Fruit fly (Drosophila melanogaster) whole organism, embryonic: ENCODE results near the gene Trpgamma.

Experiments used
- ATbp ChIP-seq: fragments of 200-800 bp; sonication (Bioruptor generic); optimal IDR thresholded peaks from 2 replicates; lab custom pipeline; 2017; ENCODE audit warnings: missing biosample characterization, mild to moderate bottlenecking, missing genetic modification characterization, missing genetic modification reagents
- Antp ChIP-seq: fragments of 200-800 bp; sonication (Bioruptor generic); optimal IDR thresholded peaks from 3 replicates; lab custom pipeline; 2016; ENCODE audit warnings: missing biosample characterization, missing genetic modification characterization
- Awh ChIP-seq: fragments of 200-800 bp; sonication (Bioruptor generic); IDR thresholded peaks from 2 replicates; pipeline ENCODE4, ENCODE4 v1.3.6; 2022; ENCODE audit warnings: missing biosample characterization, missing genetic modification characterization
- B-H2 ChIP-seq: fragments of 200-800 bp; sonication (Bioruptor generic); optimal IDR thresholded peaks from 2 replicates; lab custom pipeline; 2018; ENCODE audit warnings: missing biosample characterization, mild to moderate bottlenecking, missing genetic modification characterization
- BEAF-32 ChIP-seq: fragments of 200-800 bp; sonication (Bioruptor generic); optimal IDR thresholded peaks from 3 replicates; lab custom pipeline; 2017; ENCODE audit warnings: missing biosample characterization, missing genetic modification characterization, mild to moderate bottlenecking, moderate library complexity, missing genetic modification reagents
- Bdp1 ChIP-seq: fragments of 200-800 bp; sonication (Bioruptor generic); optimal IDR thresholded peaks from 3 replicates; lab custom pipeline; 2016; ENCODE audit warnings: missing biosample characterization, missing genetic modification characterization
- Bgb ChIP-seq: fragments of 200-800 bp; sonication (Bioruptor generic); IDR thresholded peaks from 2 replicates; pipeline ENCODE4 v1.3.6; 2022; ENCODE audit warnings: missing biosample characterization, missing genetic modification characterization; ENCODE audit not compliant: partially characterized antibody
- CG12942 ChIP-seq: fragments of 200-800 bp; sonication (Bioruptor generic); optimal IDR thresholded peaks from 3 replicates; lab custom pipeline; 2016; ENCODE audit warnings: missing biosample characterization, missing genetic modification characterization
- CG13894 ChIP-seq: fragments of 200-800 bp; sonication (Bioruptor generic); optimal IDR thresholded peaks from 3 replicates; lab custom pipeline; 2018; ENCODE audit warnings: missing biosample characterization, mild to moderate bottlenecking, missing genetic modification characterization, moderate library complexity
- CG14667 ChIP-seq: fragments of 200-800 bp; sonication (Bioruptor generic); IDR thresholded peaks from 2 replicates; pipeline ENCODE4 v1.3.6; 2022; ENCODE audit warnings: missing biosample characterization, missing genetic modification characterization
- CG1603 ChIP-seq: fragments of 200-800 bp; sonication (Bioruptor generic); optimal IDR thresholded peaks from 2 replicates; lab custom pipeline; 2019; ENCODE audit warnings: missing biosample characterization, mild to moderate bottlenecking, missing genetic modification characterization, moderate library complexity
- CG16779 ChIP-seq: fragments of 200-800 bp; sonication (Bioruptor generic); IDR thresholded peaks from 2 replicates; pipeline ENCODE4 v1.3.6; 2022; ENCODE audit warnings: missing biosample characterization, missing genetic modification characterization
- CG17186 ChIP-seq: fragments of 200-800 bp; sonication (Bioruptor generic); optimal IDR thresholded peaks from 3 replicates; lab custom pipeline; 2017; ENCODE audit warnings: missing biosample characterization, missing genetic modification reagents, missing genetic modification characterization
- CG30020 ChIP-seq: fragments of 200-800 bp; optimal IDR thresholded peaks from 2 replicates; lab custom pipeline; 2019; ENCODE audit warnings: missing biosample characterization, mild to moderate bottlenecking, missing genetic modification characterization, moderate library complexity
- CG31365 ChIP-seq: fragments of 200-800 bp; sonication (Bioruptor generic); optimal IDR thresholded peaks from 2 replicates; lab custom pipeline; 2018; ENCODE audit warnings: missing biosample characterization, mild to moderate bottlenecking, missing genetic modification characterization
- CG32772 ChIP-seq: fragments of 200-800 bp; sonication (Bioruptor generic); IDR thresholded peaks from 2 replicates; pipeline ENCODE4 v1.3.6; 2022; ENCODE audit warnings: missing biosample characterization, missing genetic modification characterization
- CG3838 ChIP-seq: fragments of 200-800 bp; sonication (Bioruptor generic); optimal IDR thresholded peaks from 3 replicates; lab custom pipeline; 2016; ENCODE audit warnings: missing biosample characterization, missing genetic modification characterization
- CG4404 ChIP-seq: fragments of 200-800 bp; sonication (Bioruptor generic); IDR thresholded peaks from 2 replicates; pipeline ENCODE4 v1.3.6; 2022; ENCODE audit warnings: missing biosample characterization, missing genetic modification characterization
- CG6765 ChIP-seq: fragments of 200-800 bp; sonication (Bioruptor generic); optimal IDR thresholded peaks from 3 replicates; lab custom pipeline; 2017; ENCODE audit warnings: missing biosample characterization, mild to moderate bottlenecking, missing genetic modification characterization
- CG7271 ChIP-seq: fragments of 200-800 bp; sonication (Bioruptor generic); optimal IDR thresholded peaks from 2 replicates; lab custom pipeline; 2018; ENCODE audit warnings: missing biosample characterization, mild to moderate bottlenecking, missing genetic modification characterization, moderate library complexity
- CG7963 ChIP-seq: fragments of 200-800 bp; sonication (Bioruptor generic); IDR thresholded peaks from 3 replicates; pipeline ENCODE4 v1.3.6; 2022; ENCODE audit warnings: missing biosample characterization, missing genetic modification characterization; ENCODE audit not compliant: partially characterized antibody
- CG9437 ChIP-seq: fragments of 200-800 bp; sonication (Bioruptor generic); optimal IDR thresholded peaks from 2 replicates; lab custom pipeline; 2018; ENCODE audit warnings: missing biosample characterization, mild to moderate bottlenecking, missing genetic modification characterization
- CG9797 ChIP-seq: fragments of 200-800 bp; sonication (Bioruptor generic); optimal IDR thresholded peaks from 3 replicates; lab custom pipeline; 2018; ENCODE audit warnings: missing biosample characterization, mild to moderate bottlenecking, missing genetic modification characterization
- Camta ChIP-seq: fragments of 200-800 bp; sonication (Bioruptor generic); optimal IDR thresholded peaks from 2 replicates; lab custom pipeline; 2016; ENCODE audit warnings: missing biosample characterization, missing genetic modification characterization
- Dp ChIP-seq: fragments of 200-800 bp; sonication (Bioruptor generic); optimal IDR thresholded peaks from 2 replicates; lab custom pipeline; 2018; ENCODE audit warnings: missing biosample characterization, mild to moderate bottlenecking, missing genetic modification characterization, moderate library complexity
- E2f2 ChIP-seq: fragments of 200-800 bp; sonication (Bioruptor generic); IDR thresholded peaks from 2 replicates; pipeline ENCODE4 v1.3.6; 2022; ENCODE audit warnings: missing biosample characterization, missing genetic modification characterization
- Fer1 ChIP-seq: fragments of 200-800 bp; sonication (Bioruptor generic); optimal IDR thresholded peaks from 2 replicates; lab custom pipeline; 2017; ENCODE audit warnings: missing biosample characterization, mild to moderate bottlenecking, missing genetic modification characterization
- HLH4C ChIP-seq: fragments of 200-800 bp; sonication (Bioruptor generic); IDR thresholded peaks from 3 replicates; pipeline ENCODE4 v1.3.6; 2022; ENCODE audit warnings: missing biosample characterization, missing genetic modification characterization; ENCODE audit not compliant: partially characterized antibody
- HLHmδ ChIP-seq: fragments of 200-800 bp; sonication (Bioruptor generic); optimal IDR thresholded peaks from 2 replicates; lab custom pipeline; 2018; ENCODE audit warnings: missing biosample characterization, mild to moderate bottlenecking, missing genetic modification characterization, moderate library complexity
- MBD-R2 ChIP-seq: fragments of 200-800 bp; sonication (Bioruptor generic); IDR thresholded peaks from 2 replicates; pipeline ENCODE4 v1.3.6; 2022; ENCODE audit warnings: missing biosample characterization, missing genetic modification characterization
- MESR4 ChIP-seq: fragments of 200-800 bp; sonication (Bioruptor generic); optimal IDR thresholded peaks from 2 replicates; lab custom pipeline; 2018; ENCODE audit warnings: missing biosample characterization, mild to moderate bottlenecking, missing genetic modification characterization, moderate library complexity
- Myb ChIP-seq: fragments of 200-800 bp; sonication (Bioruptor generic); optimal IDR thresholded peaks from 2 replicates; lab custom pipeline; 2016; ENCODE audit warnings: missing biosample characterization, missing genetic modification characterization
- NFAT ChIP-seq: fragments of 200-800 bp; sonication (Bioruptor generic); IDR thresholded peaks from 2 replicates; pipeline ENCODE4 v1.3.6; 2022; ENCODE audit warnings: missing biosample characterization, missing genetic modification characterization
- Nf-YA ChIP-seq: fragments of 200-800 bp; sonication (Bioruptor generic); IDR thresholded peaks from 2 replicates; pipeline ENCODE4 v1.3.6; 2022; ENCODE audit warnings: missing biosample characterization, missing genetic modification characterization
- Poxn ChIP-seq: fragments of 200-800 bp; sonication (Bioruptor generic); IDR thresholded peaks from 2 replicates; pipeline ENCODE4 v1.3.6; 2022; ENCODE audit warnings: missing biosample characterization, missing genetic modification characterization
- Sox100B ChIP-seq: fragments of 200-800 bp; sonication (Bioruptor generic); optimal IDR thresholded peaks from 3 replicates; lab custom pipeline; 2018; ENCODE audit warnings: missing biosample characterization, mild to moderate bottlenecking, missing genetic modification characterization
- Sry-δ ChIP-seq: fragments of 200-800 bp; sonication (Bioruptor generic); optimal IDR thresholded peaks from 2 replicates; lab custom pipeline; 2016; ENCODE audit warnings: missing biosample characterization, missing genetic modification characterization
- Ssrp ChIP-seq: fragments of 200-800 bp; sonication (Bioruptor generic); optimal IDR thresholded peaks from 2 replicates; lab custom pipeline; 2018; ENCODE audit warnings: missing biosample characterization, mild to moderate bottlenecking, missing genetic modification characterization, moderate library complexity
- YL-1 ChIP-seq: fragments of 200-800 bp; sonication (Bioruptor generic); optimal IDR thresholded peaks from 3 replicates; lab custom pipeline; 2017; ENCODE audit warnings: missing biosample characterization, mild to moderate bottlenecking, missing genetic modification characterization
- aop ChIP-seq: fragments of 200-800 bp; sonication (Bioruptor generic); IDR thresholded peaks from 2 replicates; pipeline ENCODE4 v1.3.6; 2022; ENCODE audit warnings: missing biosample characterization, missing genetic modification characterization
- az2 ChIP-seq: fragments of 200-800 bp; sonication (Bioruptor generic); optimal IDR thresholded peaks from 3 replicates; lab custom pipeline; 2016; ENCODE audit warnings: missing biosample characterization, missing genetic modification characterization
- chinmo ChIP-seq: fragments of 200-800 bp; sonication (Bioruptor generic); IDR thresholded peaks from 4 replicates; pipeline ENCODE4 v1.3.6; 2022; ENCODE audit warnings: missing biosample characterization, missing genetic modification characterization; ENCODE audit not compliant: partially characterized antibody
- chm ChIP-seq: fragments of 200-800 bp; sonication (Bioruptor generic); IDR thresholded peaks from 2 replicates; pipeline ENCODE4 v1.3.6; 2022; ENCODE audit warnings: missing biosample characterization, missing genetic modification characterization
- cwo ChIP-seq: fragments of 200-800 bp; sonication (Bioruptor generic); optimal IDR thresholded peaks from 3 replicates; lab custom pipeline; 2017; ENCODE audit warnings: missing biosample characterization, missing genetic modification characterization, mild to moderate bottlenecking, moderate library complexity, missing genetic modification reagents
- dpn ChIP-seq, 2 experiments: fragments of 200-800 bp; sonication (Bioruptor generic); optimal IDR thresholded peaks; 3 replicates each; lab custom pipeline; 2016; ENCODE audit warnings: missing biosample characterization in 2 of 2, missing genetic modification characterization in 2 of 2
- exex ChIP-seq: fragments of 200-800 bp; sonication (Bioruptor generic); optimal IDR thresholded peaks from 4 replicates; lab custom pipeline; 2018; ENCODE audit warnings: missing biosample characterization, mild to moderate bottlenecking, missing genetic modification characterization, moderate library complexity
- fu2 ChIP-seq: fragments of 200-800 bp; sonication (Bioruptor generic); optimal IDR thresholded peaks from 2 replicates; lab custom pipeline; 2016; ENCODE audit warnings: missing biosample characterization, missing genetic modification characterization
- ham ChIP-seq: fragments of 200-800 bp; sonication (Bioruptor generic); IDR thresholded peaks from 2 replicates; pipeline ENCODE4 v1.3.6; 2022; ENCODE audit warnings: missing biosample characterization, missing genetic modification characterization
- lbe ChIP-seq: fragments of 200-800 bp; sonication (Bioruptor generic); optimal IDR thresholded peaks from 2 replicates; lab custom pipeline; 2016; ENCODE audit warnings: missing biosample characterization, mild to moderate bottlenecking, missing genetic modification characterization
- odd ChIP-seq: fragments of 200-800 bp; sonication (Bioruptor generic); optimal IDR thresholded peaks from 2 replicates; lab custom pipeline; 2017; ENCODE audit warnings: missing biosample characterization, mild to moderate bottlenecking, missing genetic modification characterization
- psq ChIP-seq: fragments of 200-800 bp; sonication (Bioruptor generic); optimal IDR thresholded peaks from 2 replicates; lab custom pipeline; 2017; ENCODE audit warnings: missing biosample characterization, missing genetic modification characterization
- zf30C ChIP-seq: fragments of 200-800 bp; sonication (Bioruptor generic); optimal IDR thresholded peaks from 3 replicates; lab custom pipeline; 2018; ENCODE audit warnings: missing biosample characterization, mild to moderate bottlenecking, missing genetic modification characterization

Gene Trpgamma

DNA sequence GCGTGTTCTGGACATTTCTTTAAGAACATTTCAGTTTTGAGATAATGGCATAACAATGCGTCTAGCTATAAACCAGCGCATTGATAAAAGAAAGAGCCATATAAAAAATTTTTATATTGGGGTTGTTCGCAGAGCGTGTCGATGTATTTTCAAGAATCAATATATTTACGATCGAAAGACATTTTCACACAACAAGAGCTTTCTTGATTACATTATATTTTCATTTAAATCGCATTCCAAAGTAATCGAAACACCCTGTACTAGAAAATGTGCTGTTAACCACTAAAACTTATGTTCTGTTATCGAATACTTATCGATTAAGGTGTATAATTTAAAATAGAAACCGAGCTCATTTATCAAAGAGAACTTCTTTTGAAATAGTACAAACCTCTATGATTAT is 27.3 kb upstream of the Trpgamma start (continued):
- TF ChIP-seq CG12942 (GFP tag; lab: Kevin White, UChicago) (no peak), Fer1 (GFP tag; lab: Kevin White, UChicago) (no peak), CG14667 (GFP tag; lab: Robert Waterston, UW) (no peak), Nf-YA (no peak), HLHmδ (GFP tag; lab: Kevin White, UChicago) (no peak), Sox100B (no peak), lbe (no peak), CG7271 (tag; lab: Kevin White, UChicago) (no peak), CG4404 (GFP tag; lab: Robert Waterston, UW) (no peak), exex (no peak), CG7963 (GFP tag; lab: Robert Waterston, UW) (no peak), CG31365 (tag; lab: Kevin White, UChicago) (no peak), odd (no peak), Myb (GFP tag; lab: Kevin White, UChicago) (peak; percentile 21), Awh (GFP tag; lab: Robert Waterston, UW) (no peak), Poxn (GFP tag; lab: Robert Waterston, UW) (no peak), Bgb (GFP tag; lab: Robert Waterston, UW) (no peak), Antp (GFP tag; lab: Kevin White, UChicago) (no peak), CG3838 (GFP tag; lab: Kevin White, UChicago) (no peak), fu2 (GFP tag; lab: Kevin White, UChicago) (peak; percentile 30), CG32772 (no peak), CG17186 (GFP tag; lab: Kevin White, UChicago) (no peak), CG13894 (tag; lab: Kevin White, UChicago) (no peak), CG6765 (no peak), CG9797 (no peak), ham (GFP tag; lab: Robert Waterston, UW) (no peak), aop (no peak), Sry-δ (peak; percentile 12), Ssrp (tag; lab: Kevin White, UChicago) (peak; percentile 41), cwo (GFP tag; lab: Kevin White, UChicago) (no peak), az2 (GFP tag; lab: Kevin White, UChicago) (peak; percentile 31), CG16779 (GFP tag; lab: Robert Waterston, UW) (no peak), Bdp1 (no peak), NFAT (no peak), psq (GFP tag; lab: Kevin White, UChicago) (no peak), HLH4C (no peak; the same call in 2 of the 3 replicates), dpn (GFP tag; optimal IDR thresholded peaks at IDR 0.05; lab: Kevin White, UChicago) (peak; percentile 48 to 54), ATbp (no peak)

dm6 chr2L:16703008-16703510 is 26.6 kb upstream of the Trpgamma start:
- TF ChIP-seq YL-1 (GFP tag; lab: Kevin White, UChicago) (peak; percentile 22), CG30020 (tag; lab: Kevin White, UChicago) (peak; percentile 94), Dp (GFP tag; lab: Kevin White, UChicago) (peak; percentile 31), MESR4 (GFP tag; lab: Kevin White, UChicago) (peak; percentile 29), BEAF-32 (GFP tag; lab: Kevin White, UChicago) (peak; percentile 2), zf30C (GFP tag; lab: Kevin White, UChicago) (no peak), chm (peak; percentile 41; the same call in 1 of the 2 replicates), Camta (no peak), B-H2 (GFP tag; lab: Kevin White, UChicago) (peak; percentile 8), E2f2 (GFP tag; lab: Robert Waterston, UW) (peak; percentile 20; the same call in 1 of the 2 replicates), CG9437 (peak; percentile 76), CG1603 (peak; percentile 48), MBD-R2 (GFP tag; lab: Robert Waterston, UW) (peak; percentile 62), chinmo (GFP tag; lab: Robert Waterston, UW) (no peak)
